Worm (Caenorhabditis elegans): ENCODE measurements around the gene clec-204.

DNA sequence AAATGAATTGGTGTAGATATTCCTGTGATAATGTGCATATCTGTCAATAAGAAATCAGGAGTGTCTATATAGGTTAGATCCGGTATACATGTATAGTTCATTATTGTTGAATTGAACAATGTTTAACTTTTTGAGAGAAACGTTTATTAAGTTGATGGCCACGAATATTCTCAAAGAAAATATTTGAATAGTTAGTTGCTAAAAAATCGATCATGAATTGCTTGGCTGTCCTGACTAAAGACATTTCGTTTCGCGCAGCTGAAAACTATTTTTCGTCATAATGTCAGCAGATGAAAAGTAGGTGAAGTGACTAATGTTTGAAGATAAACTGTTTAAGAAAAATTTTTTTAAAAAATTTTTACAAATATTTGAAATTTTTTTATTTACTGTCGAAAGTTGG is 5.5 kb upstream of the clec-204 start, which contains the start of gene srh-199:
- no peak for TF ChIP-seq snpc-4 (tag; optimal IDR thresholded peaks at IDR 0.05)
- TF ChIP-seq ceh-90 (tag; optimal IDR thresholded peaks at IDR 0.05) = no peak
- TF ChIP-seq aha-1 (tag; optimal IDR thresholded peaks at IDR 0.05) = no peak
- no peak for TF ChIP-seq lsy-2 (tag; optimal IDR thresholded peaks at IDR 0.05)
- TF ChIP-seq aly-2 (tag; optimal IDR thresholded peaks at IDR 0.05) = no peak
- no peak for TF ChIP-seq dpl-1 (GFP tag; optimal IDR thresholded peaks at IDR 0.05)
- no peak for TF ChIP-seq snu-23 (GFP tag; optimal IDR thresholded peaks at IDR 0.05)
- TF ChIP-seq ztf-11 (tag; optimal IDR thresholded peaks at IDR 0.05) = no peak
- TF ChIP-seq ces-1 (GFP tag; optimal IDR thresholded peaks at IDR 0.05) = no peak
- no peak for TF ChIP-seq sox-4 (tag; optimal IDR thresholded peaks at IDR 0.05)
